Fruit fly (Drosophila melanogaster) whole organism, wandering third instar larva: ENCODE data around the gene Cp16.

ENCODE experiments used
- Abd-B ChIP-seq: fragments of >200 bp; optimal IDR thresholded peaks from 2 replicates; lab custom pipeline; 2017; ENCODE audit warnings: missing biosample characterization, missing genetic modification characterization
- CG32264 ChIP-seq: fragments of 200-800 bp; sonication (Bioruptor generic); optimal IDR thresholded peaks from 2 replicates; lab custom pipeline; 2016; ENCODE audit warnings: missing biosample characterization, missing genetic modification characterization
- Dfd ChIP-seq: fragments of >200 bp; optimal IDR thresholded peaks from 2 replicates; lab custom pipeline; 2017; ENCODE audit warnings: missing biosample characterization, missing genetic modification characterization
- Hnf4 ChIP-seq: fragments of 200-800 bp; sonication (Bioruptor generic); optimal IDR thresholded peaks from 2 replicates; lab custom pipeline; 2016; ENCODE audit warnings: missing biosample characterization, mild to moderate bottlenecking, missing genetic modification characterization
- Myc ChIP-seq: fragments of >200 bp; optimal IDR thresholded peaks from 2 replicates; lab custom pipeline; 2017
- Sp1 ChIP-seq: fragments of 200-800 bp; sonication (Bioruptor generic); optimal IDR thresholded peaks from 3 replicates; lab custom pipeline; 2019; ENCODE audit warnings: missing biosample characterization, mild to moderate bottlenecking, missing genetic modification characterization, moderate library complexity
- br ChIP-seq: fragments of 200-800 bp; sonication (Bioruptor generic); optimal IDR thresholded peaks from 2 replicates; lab custom pipeline; 2016; ENCODE audit warnings: missing biosample characterization, missing genetic modification characterization
- brk ChIP-seq: fragments of 200-800 bp; sonication (Bioruptor generic); optimal IDR thresholded peaks from 2 replicates; lab custom pipeline; 2016; ENCODE audit warnings: missing biosample characterization, mild to moderate bottlenecking, missing genetic modification characterization
- dl ChIP-seq, 2 experiments: fragments of 175-275, 200-275 bp in 1 of 2; fragments of 200-275 bp in 1 of 2; sonication (Bioruptor generic); optimal IDR thresholded peaks; lab custom pipeline; 2018; ENCODE audit warnings: mild to moderate bottlenecking in 2 of 2, missing biosample characterization in 2 of 2, missing genetic modification characterization in 2 of 2, moderate library complexity in 2 of 2; ENCODE audit not compliant: partially characterized antibody in 2 of 2, insufficient read depth in 1 of 2
- lola ChIP-seq: fragments of >200 bp; optimal IDR thresholded peaks from 2 replicates; lab custom pipeline; 2017; ENCODE audit warnings: missing biosample characterization, missing genetic modification characterization
- pan ChIP-seq: fragments of >200 bp; optimal IDR thresholded peaks from 2 replicates; lab custom pipeline; 2017
- psq ChIP-seq: fragments of 200-800 bp; sonication (Bioruptor generic); optimal IDR thresholded peaks from 3 replicates; lab custom pipeline; 2017; ENCODE audit warnings: missing biosample characterization, mild to moderate bottlenecking, missing genetic modification characterization, moderate library complexity
- rgr ChIP-seq: fragments of 200-800 bp; sonication (Bioruptor generic); optimal IDR thresholded peaks from 3 replicates; lab custom pipeline; 2016; ENCODE audit warnings: missing biosample characterization, mild to moderate bottlenecking, missing genetic modification characterization
- usp ChIP-seq: fragments of >200 bp; optimal IDR thresholded peaks from 2 replicates; lab custom pipeline; 2017; ENCODE audit warnings: missing biosample characterization, missing genetic modification characterization

DNA sequence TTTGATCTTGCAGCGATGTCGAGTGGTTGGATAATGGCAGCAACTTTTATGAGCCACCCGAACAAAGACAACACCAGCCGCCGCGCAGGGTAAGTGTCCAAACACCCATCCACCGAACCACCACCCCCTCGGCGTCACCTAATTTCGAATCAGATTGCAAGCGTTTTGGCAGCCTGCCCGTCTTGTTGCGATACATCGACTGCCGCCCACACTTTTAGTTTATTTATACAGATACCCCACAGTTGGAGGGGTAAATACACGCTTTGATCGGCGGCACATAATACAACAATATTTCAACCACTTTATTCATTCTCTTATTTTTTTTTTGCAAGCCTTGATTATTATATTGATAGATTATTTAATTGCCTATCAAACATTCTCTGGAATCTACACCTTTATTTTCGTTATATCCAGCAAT is 31.3 kb downstream of the Cp16 start:
- no peak for TF ChIP-seq Sp1 (GFP tag; lab: Kevin White, UChicago)
- no peak for TF ChIP-seq usp (GFP tag; lab: Kevin White, UChicago)
- TF ChIP-seq brk (GFP tag; lab: Kevin White, UChicago): no peak
- TF ChIP-seq Dfd (GFP tag; lab: Kevin White, UChicago): no peak
- TF ChIP-seq rgr (GFP tag; lab: Kevin White, UChicago): peak; percentile 60
- TF ChIP-seq dl (GFP tag; optimal IDR thresholded peaks at IDR 0.05; lab: Kevin White, UChicago; ENCODE audit: insufficient read depth in 1 of 2, partially characterized antibody in 2 of 2): no peak
- no peak for TF ChIP-seq lola
- TF ChIP-seq Myc: no peak
- TF ChIP-seq CG32264 (GFP tag; lab: Kevin White, UChicago): no peak
- no peak for TF ChIP-seq pan (lab: Kevin White, UChicago)
- TF ChIP-seq Abd-B (GFP tag; lab: Kevin White, UChicago): no peak
- no peak for TF ChIP-seq Hnf4 (GFP tag; lab: Kevin White, UChicago)
- TF ChIP-seq br: peak; percentile 36
- TF ChIP-seq psq (GFP tag; lab: Kevin White, UChicago): peak; percentile 10
